Worm (Caenorhabditis elegans) whole organism, mixed stage, embryonic: ENCODE data around the gene elk-2.
"Not testable (repeated sequence)": the region's sequence is repeated elsewhere in the genome, so short reads cannot be mapped to it uniquely, and the experiment has no call there.

Experiments
- elt-3 ChIP-seq: fragments of 150-350 bp; optimal IDR thresholded peaks from 2 replicates; lab custom pipeline; 2014; ENCODE audit warnings: missing biosample characterization, missing genetic modification characterization
- mab-5 ChIP-seq: fragments of 150-350 bp; optimal IDR thresholded peaks from 2 replicates; lab custom pipeline; 2014; ENCODE audit warnings: missing biosample characterization, missing genetic modification characterization
- mls-2 ChIP-seq: sonication (generic microtip); optimal IDR thresholded peaks from 2 replicates; lab custom pipeline; 2016; ENCODE audit warnings: mild to moderate bottlenecking, missing genetic modification characterization, moderate library complexity, missing compliant biosample characterization
- nhr-12 ChIP-seq: fragments of 150-350 bp; optimal IDR thresholded peaks from 2 replicates; lab custom pipeline; 2014; ENCODE audit warnings: missing biosample characterization, missing genetic modification characterization
- nhr-28 ChIP-seq: fragments of 150-350 bp; optimal IDR thresholded peaks from 2 replicates; lab custom pipeline; 2014; ENCODE audit warnings: missing biosample characterization, missing genetic modification characterization
- tbx-8 ChIP-seq: fragments of 200-800 bp; sonication (Bioruptor generic); optimal IDR thresholded peaks from 2 replicates; lab custom pipeline; 2018; ENCODE audit warnings: mild to moderate bottlenecking, missing genetic modification characterization, moderate library complexity, missing compliant biosample characterization
- unc-39 ChIP-seq: fragments of 150-350 bp; optimal IDR thresholded peaks from 2 replicates; lab custom pipeline; 2014; ENCODE audit warnings: missing biosample characterization, missing genetic modification characterization
- ztf-11 ChIP-seq: fragments of 150-350 bp; optimal IDR thresholded peaks from 2 replicates; lab custom pipeline; 2014; ENCODE audit warnings: missing biosample characterization, missing genetic modification characterization

DNA sequence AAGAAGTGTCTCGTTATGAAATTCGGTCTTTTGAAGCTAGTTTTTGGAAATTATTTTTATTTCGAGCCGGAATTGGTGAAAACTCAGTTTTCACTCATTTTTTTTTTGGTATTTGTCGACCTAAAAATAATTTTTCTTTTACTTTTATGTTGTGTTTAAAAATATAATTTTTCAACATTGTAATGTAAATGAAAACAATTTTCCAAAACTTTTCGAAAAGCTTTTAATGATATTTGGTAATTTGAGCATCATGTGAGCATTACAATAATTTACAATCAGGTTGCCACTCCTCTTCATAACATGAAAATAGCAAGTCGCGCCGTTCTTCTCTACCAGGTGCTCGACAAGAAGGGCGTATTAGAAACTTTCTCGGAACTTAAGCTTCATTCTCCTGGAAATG is 5.6 kb upstream of the elk-2 start, which contains the start of gene fbxa-221:
- not testable (repeated sequence) for TF ChIP-seq ztf-11 (tag; lab: Kevin White, UChicago); mls-2 (tag; lab: Kevin White, UChicago); nhr-28; mab-5 (tag; lab: Kevin White, UChicago); unc-39; elt-3 (tag; lab: Kevin White, UChicago); nhr-12 (tag; lab: Kevin White, UChicago); tbx-8
